Fruit fly (Drosophila melanogaster) Kc167 (cell line): Measurements from ENCODE around the gene CG31538.

Experiments
- Myc ChIP-seq: fragments of >200 bp; optimal IDR thresholded peaks from 2 replicates; lab custom pipeline; 2017; ENCODE audit warnings: missing external identifiers
- Sin3A ChIP-seq: fragments of >200 bp; optimal IDR thresholded peaks from 2 replicates; lab custom pipeline; 2018; ENCODE audit warnings: missing external identifiers
- h ChIP-seq: fragments of >200 bp; optimal IDR thresholded peaks from 3 replicates; lab custom pipeline; 2018; ENCODE audit warnings: missing external identifiers
- insv ChIP-seq: fragments of >200 bp; optimal IDR thresholded peaks from 3 replicates; lab custom pipeline; 2018; ENCODE audit warnings: missing external identifiers
- psq ChIP-seq: fragments of >200 bp; optimal IDR thresholded peaks from 2 replicates; lab custom pipeline; 2017; ENCODE audit warnings: missing external identifiers

- TF ChIP-seq h (lab: Kevin White, UChicago): no peak
- no peak for TF ChIP-seq Sin3A (lab: Kevin White, UChicago)
- TF ChIP-seq insv: no peak
- no peak for TF ChIP-seq Myc (lab: Kevin White, UChicago)
- TF ChIP-seq psq (lab: Kevin White, UChicago): no peak
Observed at dm6 chr3R:5280380-5280779, 2.7 kb upstream of the CG31538 start.
